Fruit fly (Drosophila melanogaster) whole organism, embryonic: ENCODE results near the gene CG7556.

Source experiments
- Atf6 ChIP-seq: fragments of 200-800 bp; sonication (Bioruptor generic); IDR thresholded peaks from 2 replicates; pipeline ENCODE4 v1.3.6; 2022; ENCODE audit warnings: missing biosample characterization, missing genetic modification characterization
- Bgb ChIP-seq: fragments of 200-800 bp; sonication (Bioruptor generic); IDR thresholded peaks from 2 replicates; pipeline ENCODE4 v1.3.6; 2022; ENCODE audit warnings: missing biosample characterization, missing genetic modification characterization; ENCODE audit not compliant: partially characterized antibody
- CG13296 ChIP-seq: fragments of 200-800 bp; sonication (Bioruptor generic); optimal IDR thresholded peaks from 3 replicates; lab custom pipeline; 2018; ENCODE audit warnings: missing biosample characterization, mild to moderate bottlenecking, missing genetic modification characterization
- CG16813 ChIP-seq: fragments of 200-800 bp; sonication (Bioruptor generic); IDR thresholded peaks from 3 replicates; pipeline ENCODE4 v1.3.6; 2022; ENCODE audit warnings: missing biosample characterization, missing genetic modification characterization; ENCODE audit not compliant: partially characterized antibody
- CG17829 ChIP-seq: fragments of 200-800 bp; optimal IDR thresholded peaks from 2 replicates; lab custom pipeline; 2019; ENCODE audit warnings: missing biosample characterization, mild to moderate bottlenecking, missing genetic modification characterization, moderate library complexity
- CG1832 ChIP-seq: fragments of 200-800 bp; sonication (Bioruptor generic); optimal IDR thresholded peaks from 2 replicates; lab custom pipeline; 2017; ENCODE audit warnings: missing biosample characterization, mild to moderate bottlenecking, missing genetic modification characterization, inconsistent platforms
- CG18599 ChIP-seq: fragments of 200-800 bp; sonication (Bioruptor generic); optimal IDR thresholded peaks from 3 replicates; lab custom pipeline; 2017; ENCODE audit warnings: missing biosample characterization, missing genetic modification characterization, mild to moderate bottlenecking, moderate library complexity, missing genetic modification reagents
- CG2678 ChIP-seq: fragments of 200-800 bp; sonication (Bioruptor generic); optimal IDR thresholded peaks from 3 replicates; lab custom pipeline; 2019; ENCODE audit warnings: missing biosample characterization, mild to moderate bottlenecking, missing genetic modification characterization, moderate library complexity
- CG31388 ChIP-seq: fragments of 200-800 bp; sonication (Bioruptor generic); optimal IDR thresholded peaks from 2 replicates; lab custom pipeline; 2016; ENCODE audit warnings: missing biosample characterization, missing genetic modification characterization
- CG4360 ChIP-seq: fragments of 200-800 bp; sonication (Bioruptor generic); IDR thresholded peaks from 2 replicates; pipeline ENCODE4 v1.3.6; 2022; ENCODE audit warnings: missing biosample characterization, missing genetic modification characterization
- CG6765 ChIP-seq: fragments of 200-800 bp; sonication (Bioruptor generic); optimal IDR thresholded peaks from 3 replicates; lab custom pipeline; 2017; ENCODE audit warnings: missing biosample characterization, mild to moderate bottlenecking, missing genetic modification characterization
- CG7987 ChIP-seq: fragments of 200-800 bp; sonication (Bioruptor generic); optimal IDR thresholded peaks from 2 replicates; lab custom pipeline; 2018; ENCODE audit warnings: missing biosample characterization, mild to moderate bottlenecking, missing genetic modification characterization, moderate library complexity
- CG8478 ChIP-seq: fragments of >200 bp; optimal IDR thresholded peaks from 2 replicates; lab custom pipeline; 2018
- CG9797 ChIP-seq: fragments of 200-800 bp; sonication (Bioruptor generic); optimal IDR thresholded peaks from 3 replicates; lab custom pipeline; 2018; ENCODE audit warnings: missing biosample characterization, mild to moderate bottlenecking, missing genetic modification characterization
- CrebB ChIP-seq: fragments of 200-800 bp; sonication (Bioruptor generic); optimal IDR thresholded peaks from 3 replicates; lab custom pipeline; 2018; ENCODE audit warnings: missing biosample characterization, mild to moderate bottlenecking, missing genetic modification characterization
- HmgZ ChIP-seq: fragments of 200-800 bp; sonication (Bioruptor generic); optimal IDR thresholded peaks from 2 replicates; lab custom pipeline; 2018; ENCODE audit warnings: missing biosample characterization, mild to moderate bottlenecking, missing genetic modification characterization
- Hr39 ChIP-seq: fragments of >200 bp; optimal IDR thresholded peaks from 2 replicates; lab custom pipeline; 2017
- Mrtf ChIP-seq: fragments of 200-800 bp; sonication (Bioruptor generic); IDR thresholded peaks from 3 replicates; pipeline ENCODE4 v1.3.6; 2022; ENCODE audit warnings: missing biosample characterization, missing genetic modification characterization
- NC2α ChIP-seq: fragments of 200-800 bp; sonication (Bioruptor generic); optimal IDR thresholded peaks from 2 replicates; lab custom pipeline; 2016; ENCODE audit warnings: missing biosample characterization, missing genetic modification characterization
- NK7.1 ChIP-seq: fragments of 200-800 bp; sonication (Bioruptor generic); optimal IDR thresholded peaks from 3 replicates; lab custom pipeline; 2016; ENCODE audit warnings: missing biosample characterization, missing genetic modification characterization
- Side ChIP-seq: fragments of 200-800 bp; sonication (Bioruptor generic); optimal IDR thresholded peaks from 2 replicates; lab custom pipeline; 2016; ENCODE audit warnings: missing biosample characterization, missing genetic modification characterization
- Six4 ChIP-seq: fragments of 200-800 bp; sonication (Bioruptor generic); optimal IDR thresholded peaks from 2 replicates; lab custom pipeline; 2016; ENCODE audit warnings: missing biosample characterization, missing genetic modification characterization
- abd-A ChIP-seq: fragments of 200-800 bp; sonication (Bioruptor generic); optimal IDR thresholded peaks from 3 replicates; lab custom pipeline; 2019; ENCODE audit warnings: missing biosample characterization, mild to moderate bottlenecking, missing genetic modification characterization, moderate library complexity
- cad ChIP-seq: fragments of >200 bp; optimal IDR thresholded peaks from 2 replicates; lab custom pipeline; 2017; ENCODE audit warnings: missing biosample characterization, missing genetic modification characterization
- crol ChIP-seq: fragments of 200-800 bp; sonication (Bioruptor generic); IDR thresholded peaks from 2 replicates; pipeline ENCODE4 v1.3.6; 2022; ENCODE audit warnings: missing biosample characterization, missing genetic modification characterization
- cwo ChIP-seq: fragments of 200-800 bp; sonication (Bioruptor generic); optimal IDR thresholded peaks from 3 replicates; lab custom pipeline; 2017; ENCODE audit warnings: missing biosample characterization, missing genetic modification characterization, mild to moderate bottlenecking, moderate library complexity, missing genetic modification reagents
- eyg ChIP-seq: fragments of 200-800 bp; sonication (Bioruptor generic); optimal IDR thresholded peaks from 3 replicates; lab custom pipeline; 2016; ENCODE audit warnings: missing biosample characterization, missing genetic modification characterization
- fd3F ChIP-seq: fragments of 200-800 bp; sonication (Bioruptor generic); optimal IDR thresholded peaks from 2 replicates; lab custom pipeline; 2018; ENCODE audit warnings: missing biosample characterization, mild to moderate bottlenecking, missing genetic modification characterization, moderate library complexity
- fd96Cb ChIP-seq: fragments of 200-800 bp; sonication (Bioruptor generic); optimal IDR thresholded peaks from 2 replicates; lab custom pipeline; 2018; ENCODE audit warnings: missing biosample characterization, mild to moderate bottlenecking, missing genetic modification characterization, moderate library complexity
- insv ChIP-seq, 2 experiments: fragments of 200-800 bp; sonication (Bioruptor generic); optimal IDR thresholded peaks; 3 replicates each; lab custom pipeline; 2016 to 2018; ENCODE audit warnings: missing biosample characterization in 2 of 2, missing genetic modification characterization in 2 of 2
- lab ChIP-seq: fragments of 200-800 bp; sonication (Bioruptor generic); optimal IDR thresholded peaks from 3 replicates; lab custom pipeline; 2017; ENCODE audit warnings: missing biosample characterization, missing genetic modification characterization, mild to moderate bottlenecking, moderate library complexity, missing genetic modification reagents
- nom ChIP-seq: fragments of 200-800 bp; sonication (Bioruptor generic); optimal IDR thresholded peaks from 2 replicates; lab custom pipeline; 2017; ENCODE audit warnings: missing biosample characterization, missing genetic modification characterization, mild to moderate bottlenecking, moderate library complexity, missing genetic modification reagents
- pfk ChIP-seq: fragments of 200-800 bp; sonication (Bioruptor generic); optimal IDR thresholded peaks from 2 replicates; lab custom pipeline; 2018; ENCODE audit warnings: missing biosample characterization, mild to moderate bottlenecking, missing genetic modification characterization, moderate library complexity
- sens ChIP-seq: fragments of 200-800 bp; sonication (Bioruptor generic); peaks from one replicate; lab custom pipeline; 2016; ENCODE audit warnings: missing biosample characterization, missing genetic modification characterization
- sens-2 ChIP-seq: fragments of 200-800 bp; sonication (Bioruptor generic); IDR thresholded peaks from 2 replicates; pipeline ENCODE4 v1.3.6; 2022; ENCODE audit warnings: missing biosample characterization, missing genetic modification characterization
- shn ChIP-seq: fragments of 200-800 bp; sonication (Bioruptor generic); optimal IDR thresholded peaks from 3 replicates; lab custom pipeline; 2016; ENCODE audit warnings: missing biosample characterization, missing genetic modification characterization
- sr ChIP-seq: fragments of 200-800 bp; sonication (Bioruptor generic); IDR thresholded peaks from 3 replicates; pipeline ENCODE4 v1.3.6; 2022; ENCODE audit warnings: missing biosample characterization, missing genetic modification characterization
- tin ChIP-seq: fragments of 200-800 bp; sonication (Bioruptor generic); optimal IDR thresholded peaks from 3 replicates; lab custom pipeline; 2016; ENCODE audit warnings: missing biosample characterization, missing genetic modification characterization
- z ChIP-seq: fragments of 200-800 bp; sonication (Bioruptor generic); IDR thresholded peaks from 3 replicates; pipeline ENCODE4 v1.3.6; 2022; ENCODE audit warnings: missing biosample characterization, missing genetic modification characterization
- zfh1 ChIP-seq: fragments of 200-800 bp; sonication (Bioruptor generic); IDR thresholded peaks from 3 replicates; pipeline ENCODE4 v1.3.6; 2022; ENCODE audit warnings: missing biosample characterization, missing genetic modification characterization

The CG7556 gene

dm6 chrX:19153288-19154130, 26.1 kb downstream of the CG7556 start (continued):
- TF ChIP-seq cad (GFP tag; lab: Kevin White, UChicago), result no peak
- peak; percentile 70 for TF ChIP-seq CG7987 (GFP tag; lab: Kevin White, UChicago)
- TF ChIP-seq CG31388, result no peak
- TF ChIP-seq CG1832 (GFP tag; lab: Kevin White, UChicago), result peak; percentile 38
- peak; percentile 31 for TF ChIP-seq nom (GFP tag; lab: Kevin White, UChicago)
- peak; percentile 48 for TF ChIP-seq CG18599
- peak; percentile 96 for TF ChIP-seq CG4360
- TF ChIP-seq Mrtf (GFP tag; lab: Robert Waterston, UW), result no peak
- peak; percentile 13 for TF ChIP-seq shn (GFP tag; lab: Kevin White, UChicago)
- peak; percentile 14 for TF ChIP-seq CG6765 (GFP tag; lab: Kevin White, UChicago)
- peak; percentile 54 for TF ChIP-seq lab
- TF ChIP-seq tin (GFP tag; lab: Kevin White, UChicago), result no peak
- 0 out of 3 replicates have a peak, but pooled peaks have one; percentile 13 for TF ChIP-seq CG16813 (GFP tag; lab: Robert Waterston, UW)
- no peak for TF ChIP-seq NK7.1 (GFP tag; lab: Kevin White, UChicago)
- 0 out of 3 replicates have a peak, but pooled peaks have one; percentile 15 for TF ChIP-seq zfh1 (GFP tag; lab: Robert Waterston, UW)
- TF ChIP-seq eyg (GFP tag; lab: Kevin White, UChicago), result no peak
- peak; percentile 80 for TF ChIP-seq sens (GFP tag; lab: Kevin White, UChicago)
- TF ChIP-seq sens-2, result no peak
- TF ChIP-seq CG2678 (tag; lab: Kevin White, UChicago), result peak; percentile 5
- TF ChIP-seq fd3F (GFP tag; lab: Kevin White, UChicago), result no peak
- TF ChIP-seq Six4 (GFP tag; lab: Kevin White, UChicago), result no peak
- TF ChIP-seq pfk (GFP tag; lab: Kevin White, UChicago), result no peak
- peak; percentile 18 for TF ChIP-seq CrebB (tag; lab: Kevin White, UChicago)
- TF ChIP-seq CG9797 (GFP tag; lab: Kevin White, UChicago), result no peak
- peak; percentile 61 for TF ChIP-seq NC2α
- peak; percentile 51; the same call in 1 of the 2 replicates for TF ChIP-seq Bgb (GFP tag; lab: Robert Waterston, UW)
- no peak for TF ChIP-seq Hr39
- peak; percentile 61 for TF ChIP-seq HmgZ (tag; lab: Kevin White, UChicago)
- TF ChIP-seq cwo (GFP tag; lab: Kevin White, UChicago), result peak; percentile 91
- TF ChIP-seq abd-A, result peak; percentile 24
- TF ChIP-seq insv (GFP tag; optimal IDR thresholded peaks at IDR 0.05; lab: Kevin White, UChicago), result no peak
- TF ChIP-seq Side, result peak; percentile 4
- TF ChIP-seq CG13296, result peak; percentile 26
- 0 out of 3 replicates have a peak, but pooled peaks have one; percentile 50 for TF ChIP-seq sr
- TF ChIP-seq fd96Cb, result no peak
- no peak for TF ChIP-seq Atf6 (GFP tag; lab: Robert Waterston, UW)
- peak; percentile 96 for TF ChIP-seq crol (GFP tag; lab: Robert Waterston, UW)
- no peak for TF ChIP-seq z (GFP tag; lab: Robert Waterston, UW)
- no peak for TF ChIP-seq CG8478 (lab: Kevin White, UChicago)
- peak; percentile 22 for TF ChIP-seq CG17829 (tag; lab: Kevin White, UChicago)
- TF ChIP-seq, all 482 proteins: peak for 100
